Worm (Caenorhabditis elegans): ENCODE measurements around the gene pink-1.

Gene pink-1

DNA sequence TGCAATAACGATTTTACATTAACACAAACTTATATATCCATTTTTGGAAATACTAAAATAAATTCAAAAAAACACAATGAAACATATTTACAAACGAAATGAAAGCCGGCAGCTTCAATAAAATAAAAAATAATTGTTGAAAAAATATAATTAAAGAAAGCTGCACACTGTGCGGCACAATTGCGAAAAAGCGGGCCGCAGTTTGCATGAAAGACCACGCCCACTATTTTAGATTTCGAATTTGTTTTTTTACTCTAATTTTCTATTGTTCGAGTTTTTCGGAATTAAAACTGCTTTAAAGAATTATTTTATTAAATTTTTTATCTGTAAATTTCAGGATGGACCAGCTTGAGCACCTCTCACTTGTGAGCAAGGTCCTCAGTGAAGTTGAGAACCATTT, 3.7 kb upstream of the pink-1 start, which contains the start of gene mog-5:
TSS of gene mog-5 (plus strand) at position 338 of the 400 bp plus-strand sequence.
- TF ChIP-seq ceh-19 (GFP tag; optimal IDR thresholded peaks at IDR 0.05), result no peak
- TF ChIP-seq eyg-1 (tag; optimal IDR thresholded peaks at IDR 0.05), result no peak
- TF ChIP-seq Y22D7AL.16 (tag; optimal IDR thresholded peaks at IDR 0.05), result no peak
- no peak for TF ChIP-seq ceh-34 (tag; optimal IDR thresholded peaks at IDR 0.05)
- peak; percentile 26 for TF ChIP-seq unc-86 (tag; optimal IDR thresholded peaks at IDR 0.05)
- no peak for TF ChIP-seq pros-1 (tag; optimal IDR thresholded peaks at IDR 0.05)
- no peak for TF ChIP-seq elt-2 (tag; optimal IDR thresholded peaks at IDR 0.05)
- no peak for TF ChIP-seq rnt-1 (tag; optimal IDR thresholded peaks at IDR 0.05)
- TF ChIP-seq hlh-15 (tag; optimal IDR thresholded peaks at IDR 0.05), result no peak
- TF ChIP-seq pqm-1 (tag; optimal IDR thresholded peaks at IDR 0.05), result no peak
- TF ChIP-seq ceh-24 (tag; optimal IDR thresholded peaks at IDR 0.05), result no peak
- TF ChIP-seq hlh-8 (tag; optimal IDR thresholded peaks at IDR 0.05), result peak; percentile 27
- no peak for TF ChIP-seq ceh-18 (tag; optimal IDR thresholded peaks at IDR 0.05)
- TF ChIP-seq pag-3 (tag; optimal IDR thresholded peaks at IDR 0.05; ENCODE audit: borderline replicate concordance), result no peak
- peak; percentile 11 for TF ChIP-seq ceh-31 (tag; optimal IDR thresholded peaks at IDR 0.05)
- TF ChIP-seq che-1 (tag; optimal IDR thresholded peaks at IDR 0.05), result peak; percentile 21
- no peak for TF ChIP-seq gmeb-2 (tag; optimal IDR thresholded peaks at IDR 0.05)
- TF ChIP-seq ama-1 (optimal IDR thresholded peaks at IDR 0.05), result no peak
- TF ChIP-seq syd-9 (tag; optimal IDR thresholded peaks at IDR 0.05), result no peak
- TF ChIP-seq ceh-30 (tag; optimal IDR thresholded peaks at IDR 0.05), result no peak
- no peak for TF ChIP-seq hlh-6 (tag; optimal IDR thresholded peaks at IDR 0.05)
- TF ChIP-seq F13H6.1 (tag; optimal IDR thresholded peaks at IDR 0.05), result peak; percentile 31
- TF ChIP-seq ceh-2 (tag; optimal IDR thresholded peaks at IDR 0.05), result peak; percentile 5
- TF ChIP-seq unc-42 (tag; optimal IDR thresholded peaks at IDR 0.05), result peak; percentile 65
- TF ChIP-seq ttx-3 (tag; optimal IDR thresholded peaks at IDR 0.05), result peak; percentile 69
- no peak for TF ChIP-seq pha-4 (tag; optimal IDR thresholded peaks at IDR 0.05)
- TF ChIP-seq npax-4 (tag; optimal IDR thresholded peaks at IDR 0.05), result no peak
- no peak for TF ChIP-seq lim-6 (tag; optimal IDR thresholded peaks at IDR 0.05)
- no peak for TF ChIP-seq hlh-30 (tag; optimal IDR thresholded peaks at IDR 0.05; ENCODE audit: insufficient read depth)
- no peak for TF ChIP-seq K02D7.2 (tag; optimal IDR thresholded peaks at IDR 0.05)
- TF ChIP-seq unc-3 (GFP tag; conservative IDR thresholded peaks at IDR 0.05), result no peak
- TF ChIP-seq unc-3 (tag; optimal IDR thresholded peaks at IDR 0.05), result no peak
- peak; percentile 13 for TF ChIP-seq zip-5 (tag; optimal IDR thresholded peaks at IDR 0.05)
- peak; percentile 36 for TF ChIP-seq lin-11 (tag; optimal IDR thresholded peaks at IDR 0.05)
- TF ChIP-seq sox-2 (GFP tag; IDR thresholded peaks at IDR 0.05), result no peak; the same call in 1 of the 2 replicates
- TF ChIP-seq pax-1 (tag; optimal IDR thresholded peaks at IDR 0.05), result no peak
- peak; percentile 30 for TF ChIP-seq pat-9 (tag; optimal IDR thresholded peaks at IDR 0.05)
- TF ChIP-seq ref-2 (tag; optimal IDR thresholded peaks at IDR 0.05), result peak; percentile 26
- TF ChIP-seq ahr-1 (tag; optimal IDR thresholded peaks at IDR 0.05), result no peak
- TF ChIP-seq madf-2 (tag; optimal IDR thresholded peaks at IDR 0.05), result no peak
- TF ChIP-seq hlh-13 (GFP tag; optimal IDR thresholded peaks at IDR 0.05), result no peak
- TF ChIP-seq T23F11.4 (GFP tag; optimal IDR thresholded peaks at IDR 0.05), result no peak
- TF ChIP-seq fkh-6 (tag; optimal IDR thresholded peaks at IDR 0.05), result no peak
- TF ChIP-seq dmd-4 (tag; optimal IDR thresholded peaks at IDR 0.05; ENCODE audit: borderline replicate concordance), result no peak
- TF ChIP-seq ceh-48 (tag; optimal IDR thresholded peaks at IDR 0.05), result no peak
- TF ChIP-seq ets-4 (tag; optimal IDR thresholded peaks at IDR 0.05), result no peak
- TF ChIP-seq elt-4 (tag; optimal IDR thresholded peaks at IDR 0.05), result no peak
- TF ChIP-seq mec-3 (tag; optimal IDR thresholded peaks at IDR 0.05; ENCODE audit: borderline replicate concordance), result no peak
- TF ChIP-seq ceh-14 (tag; optimal IDR thresholded peaks at IDR 0.05), result peak; percentile 43
- TF ChIP-seq C08G9.2 (tag; optimal IDR thresholded peaks at IDR 0.05), result no peak
- peak; percentile 50 for TF ChIP-seq tbx-2 (tag; optimal IDR thresholded peaks at IDR 0.05)
- TF ChIP-seq ceh-45 (GFP tag; IDR thresholded peaks at IDR 0.05), result no peak
- TF ChIP-seq tbx-7 (tag; optimal IDR thresholded peaks at IDR 0.05), result no peak
- peak; percentile 30 for TF ChIP-seq ztf-16 (tag; optimal IDR thresholded peaks at IDR 0.05)
- TF ChIP-seq K09A11.1 (tag; optimal IDR thresholded peaks at IDR 0.05; ENCODE audit: insufficient read depth), result peak; percentile 82
